Fruit fly (Drosophila melanogaster) whole organism: ENCODE measurements around the gene CG13305.

ENCODE experiments used
- CG8478 ChIP-seq: fragments of >200 bp; optimal IDR thresholded peaks from 2 replicates; lab custom pipeline; 2018; ENCODE audit warnings: inconsistent platforms
- Dll ChIP-seq: fragments of >200 bp; optimal IDR thresholded peaks from 2 replicates; lab custom pipeline; 2017
- pan ChIP-seq: fragments of >200 bp; optimal IDR thresholded peaks from 2 replicates; lab custom pipeline; 2017
- psq ChIP-seq: fragments of >200 bp; optimal IDR thresholded peaks from 2 replicates; lab custom pipeline; 2017
- usp ChIP-seq: fragments of >200 bp; optimal IDR thresholded peaks from 2 replicates; lab custom pipeline; 2017; ENCODE audit warnings: missing biosample characterization, missing genetic modification characterization, mixed read lengths

dm6 chr3L:8670983-8671382, 24.4 kb upstream of the CG13305 start:
- TF ChIP-seq usp (GFP tag; lab: Kevin White, UChicago): no peak
- TF ChIP-seq psq (lab: Kevin White, UChicago): no peak
- no peak for TF ChIP-seq pan
- no peak for TF ChIP-seq Dll (lab: Kevin White, UChicago)
- no peak for TF ChIP-seq CG8478 (lab: Kevin White, UChicago)
